Worm (Caenorhabditis elegans): ENCODE data around the gene Y73F8A.27.

DNA sequence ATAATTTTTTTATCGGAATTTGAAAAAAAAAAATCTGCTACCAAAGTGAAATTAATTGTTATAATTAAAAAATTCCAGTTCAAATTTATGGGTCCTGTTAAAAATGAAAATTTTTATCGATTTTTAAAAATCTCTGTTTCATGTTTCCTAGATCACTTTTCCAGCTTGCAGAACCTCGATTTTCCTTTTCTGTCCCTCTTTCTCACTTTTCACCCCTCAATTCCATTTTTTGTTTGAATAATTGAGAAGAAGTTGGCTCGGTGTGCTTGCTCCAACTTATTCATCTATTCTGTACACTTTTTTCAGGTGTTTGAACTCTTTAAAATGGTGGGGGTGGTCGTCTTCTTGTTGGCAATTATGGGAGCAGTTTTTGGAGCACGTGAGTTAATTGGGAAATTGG is 24.7 kb downstream of the Y73F8A.27 start, which contains the start of gene acr-24:
- TF ChIP-seq unc-42 (tag; optimal IDR thresholded peaks at IDR 0.05) (no peak), K09A11.1 (tag; optimal IDR thresholded peaks at IDR 0.05; ENCODE audit: insufficient read depth) (no peak), Y22D7AL.16 (tag; optimal IDR thresholded peaks at IDR 0.05) (no peak), odd-2 (tag; optimal IDR thresholded peaks at IDR 0.05) (no peak), fax-1 (tag; optimal IDR thresholded peaks at IDR 0.05) (no peak), elt-4 (tag; optimal IDR thresholded peaks at IDR 0.05) (no peak), T23F11.4 (GFP tag; optimal IDR thresholded peaks at IDR 0.05) (no peak), hlh-13 (GFP tag; optimal IDR thresholded peaks at IDR 0.05) (no peak), nhr-11 (tag; optimal IDR thresholded peaks at IDR 0.05) (no peak), unc-86 (tag; optimal IDR thresholded peaks at IDR 0.05) (no peak), elt-2 (tag; optimal IDR thresholded peaks at IDR 0.05) (no peak)

Measured in whole organism, late embryonic.